Worm (Caenorhabditis elegans) whole organism, L4/young adult: ENCODE results near the gene gsp-1.

ENCODE experiments used
- W03F9.2 ChIP-seq: fragments of 150-350 bp; optimal IDR thresholded peaks from 2 replicates; lab custom pipeline; 2014; ENCODE audit warnings: missing biosample characterization, missing genetic modification characterization
- dao-5 ChIP-seq: sonication (generic microtip); optimal IDR thresholded peaks from 2 replicates; lab custom pipeline; 2016; ENCODE audit warnings: missing genotype, missing genetic modification characterization, moderate library complexity, missing compliant biosample characterization
- him-1 ChIP-seq: sonication (generic microtip); optimal IDR thresholded peaks from 2 replicates; lab custom pipeline; 2016; ENCODE audit warnings: missing genotype, missing genetic modification reagents, missing genetic modification characterization, missing compliant biosample characterization

ce11 chrV:10729456-10729904, 47.3 kb downstream of the gsp-1 start:
- TF ChIP-seq dao-5 (tag; lab: Kevin White, UChicago) (no peak), him-1 (tag; lab: Kevin White, UChicago) (no peak), W03F9.2 (tag; lab: Kevin White, UChicago) (no peak)
